Fruit fly (Drosophila melanogaster) S2 (cell line): ENCODE results near the gene Prx2.

ENCODE experiments used
- CG8478 ChIP-seq: fragments of >200 bp; optimal IDR thresholded peaks from 2 replicates; lab custom pipeline; 2018
- CTCF ChIP-seq, 2 experiments: fragments of >200 bp; optimal IDR thresholded peaks; 2 replicates each; lab custom pipeline; 2018

DNA sequence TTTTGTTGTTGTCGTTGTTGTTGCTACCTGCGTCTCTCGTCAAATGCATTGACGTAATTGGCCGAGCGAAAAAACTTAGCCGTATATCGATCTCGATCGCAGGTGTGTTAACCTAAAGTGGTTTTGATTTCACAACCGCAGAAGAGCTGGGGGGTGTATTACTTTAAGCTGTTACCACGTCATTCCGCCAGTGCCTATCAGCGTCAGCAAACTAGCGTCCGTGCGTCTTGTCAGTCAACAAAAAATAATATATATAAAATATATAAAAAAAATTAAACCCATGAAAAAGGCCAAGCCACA lies 27.4 kb upstream of the Prx2 start, which contains the start of gene CG1764:
- TF ChIP-seq CTCF (optimal IDR thresholded peaks at IDR 0.05; lab: Kevin White, UChicago) (no peak), CG8478 (lab: Kevin White, UChicago) (no peak)
